Fruit fly (Drosophila melanogaster): Measurements from ENCODE around the gene Sdr.

Gene Sdr

DNA sequence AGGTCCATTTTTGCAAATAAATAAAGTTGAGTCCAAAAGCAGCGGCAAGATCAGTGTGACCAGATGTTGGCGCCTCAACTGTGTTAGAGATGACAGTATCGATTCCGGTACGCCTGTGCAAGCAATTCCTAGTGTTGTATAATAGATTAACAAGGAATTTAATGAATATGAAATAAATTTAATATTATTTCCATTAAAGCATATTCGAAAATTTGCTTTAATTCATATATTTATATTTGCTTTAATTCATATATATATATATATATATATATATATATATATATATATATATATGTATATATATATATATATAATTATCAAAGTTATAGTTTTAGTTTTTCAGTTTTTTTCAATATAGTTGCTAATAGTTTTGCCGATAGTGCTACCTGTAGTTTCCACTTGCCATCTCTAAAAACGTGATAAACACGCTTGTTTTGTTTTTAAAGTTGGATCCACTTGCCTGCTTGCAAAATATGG is 20.1 kb upstream of the Sdr start, which contains the start of the genes Nup93-2 and CG3817 (continued):
- TF ChIP-seq bigmax (GFP tag; optimal IDR thresholded peaks at IDR 0.05): no peak
- no peak for TF ChIP-seq NC2β (GFP tag; optimal IDR thresholded peaks at IDR 0.05)
- peak; percentile 60 for TF ChIP-seq Rx (GFP tag; IDR thresholded peaks at IDR 0.05)
- TF ChIP-seq grn (GFP tag; optimal IDR thresholded peaks at IDR 0.05): no peak
- peak in 1 of 2 experiments; percentile 18 for TF ChIP-seq insv (GFP tag; optimal IDR thresholded peaks at IDR 0.05)
- TF ChIP-seq pnt (GFP tag; optimal IDR thresholded peaks at IDR 0.05): peak; percentile 50
- TF ChIP-seq chn (GFP tag; optimal IDR thresholded peaks at IDR 0.05): peak; percentile 13
- peak; percentile 77 for TF ChIP-seq CG13287 (GFP tag; IDR thresholded peaks at IDR 0.05; ENCODE audit: partially characterized antibody)
- TF ChIP-seq sr (GFP tag; IDR thresholded peaks at IDR 0.05): no peak
- no peak for TF ChIP-seq NC2α (GFP tag; optimal IDR thresholded peaks at IDR 0.05)
- TF ChIP-seq CG12071 (GFP tag; optimal IDR thresholded peaks at IDR 0.05): no peak
- TF ChIP-seq CG1603 (tag; optimal IDR thresholded peaks at IDR 0.05): peak; percentile 50
- no peak for TF ChIP-seq CG12104 (GFP tag; optimal IDR thresholded peaks at IDR 0.05)
- TF ChIP-seq Nf-YA (GFP tag; IDR thresholded peaks at IDR 0.05): no peak
- TF ChIP-seq CG7928 (GFP tag; optimal IDR thresholded peaks at IDR 0.05): no peak
- TF ChIP-seq Camta (GFP tag; optimal IDR thresholded peaks at IDR 0.05): peak; percentile 19
- TF ChIP-seq BEAF-32 (GFP tag; optimal IDR thresholded peaks at IDR 0.05): peak; percentile 71
- TF ChIP-seq Neu2 (GFP tag; optimal IDR thresholded peaks at IDR 0.05; ENCODE audit: borderline replicate concordance): no peak
- no peak for TF ChIP-seq Lhr (GFP tag; optimal IDR thresholded peaks at IDR 0.05)
- no peak for TF ChIP-seq CrebB (tag; optimal IDR thresholded peaks at IDR 0.05)
- TF ChIP-seq CG17186 (GFP tag; optimal IDR thresholded peaks at IDR 0.05): peak; percentile 1
- peak; percentile 81 for TF ChIP-seq Scr (GFP tag; IDR thresholded peaks at IDR 0.05; ENCODE audit: partially characterized antibody)
- TF ChIP-seq CG4820 (GFP tag; optimal IDR thresholded peaks at IDR 0.05): peak; percentile 11
- no peak for TF ChIP-seq sna (GFP tag; IDR thresholded peaks at IDR 0.05; ENCODE audit: partially characterized antibody)
- TF ChIP-seq Opbp (GFP tag; IDR thresholded peaks at IDR 0.05; ENCODE audit: partially characterized antibody): peak; percentile 45; the same call in 1 of the 3 replicates
- peak; percentile 91 for TF ChIP-seq Med (GFP tag)
- TF ChIP-seq Usf (GFP tag; optimal IDR thresholded peaks at IDR 0.05): peak; percentile 56
- peak; percentile 70 for TF ChIP-seq CG14860 (GFP tag; IDR thresholded peaks at IDR 0.05; ENCODE audit: partially characterized antibody)
- TF ChIP-seq ken (GFP tag; IDR thresholded peaks at IDR 0.05): peak; percentile 69; the same call in 2 of the 3 replicates
- no peak for TF ChIP-seq dati (GFP tag; IDR thresholded peaks at IDR 0.05)
- TF ChIP-seq CG15073 (GFP tag; optimal IDR thresholded peaks at IDR 0.05): no peak
- peak; percentile 34 for TF ChIP-seq az2 (GFP tag; optimal IDR thresholded peaks at IDR 0.05)
- no peak for TF ChIP-seq CG2199 (GFP tag; IDR thresholded peaks at IDR 0.05)
- no peak for TF ChIP-seq CG3726 (GFP tag; IDR thresholded peaks at IDR 0.05)
- TF ChIP-seq row (GFP tag; IDR thresholded peaks at IDR 0.05): peak; percentile 86
- TF ChIP-seq tup (GFP tag; optimal IDR thresholded peaks at IDR 0.05): no peak
- peak; percentile 85 for TF ChIP-seq phol (tag; optimal IDR thresholded peaks at IDR 0.05)
- TF ChIP-seq CG12769 (tag; optimal IDR thresholded peaks at IDR 0.05): no peak
- TF ChIP-seq tio (GFP tag; optimal IDR thresholded peaks at IDR 0.05): no peak
- TF ChIP-seq CG14965 (GFP tag; optimal IDR thresholded peaks at IDR 0.05; ENCODE audit: borderline replicate concordance): no peak
- TF ChIP-seq CG9817 (tag; optimal IDR thresholded peaks at IDR 0.05): peak; percentile 89
- no peak for TF ChIP-seq Hey (tag; optimal IDR thresholded peaks at IDR 0.05)
- TF ChIP-seq CG1602 (GFP tag; optimal IDR thresholded peaks at IDR 0.05): peak; percentile 57
- peak; percentile 37 for TF ChIP-seq pzg (GFP tag; optimal IDR thresholded peaks at IDR 0.05)
- TF ChIP-seq Pdp1 (GFP tag; optimal IDR thresholded peaks at IDR 0.05): peak; percentile 68 to 76
- peak; percentile 51; the same call in 1 of the 3 replicates for TF ChIP-seq knrl (GFP tag; IDR thresholded peaks at IDR 0.05; ENCODE audit: partially characterized antibody)
- TF ChIP-seq chm (GFP tag; IDR thresholded peaks at IDR 0.05): no peak
- peak; percentile 89 for TF ChIP-seq CG4404 (GFP tag; IDR thresholded peaks at IDR 0.05)
- TF ChIP-seq Fer1 (GFP tag; optimal IDR thresholded peaks at IDR 0.05): no peak
- no peak for TF ChIP-seq Elba2 (GFP tag; optimal IDR thresholded peaks at IDR 0.05)

Measured in whole organism, embryonic.